Fruit fly (Drosophila melanogaster): ENCODE data around the gene CG3224.

DNA sequence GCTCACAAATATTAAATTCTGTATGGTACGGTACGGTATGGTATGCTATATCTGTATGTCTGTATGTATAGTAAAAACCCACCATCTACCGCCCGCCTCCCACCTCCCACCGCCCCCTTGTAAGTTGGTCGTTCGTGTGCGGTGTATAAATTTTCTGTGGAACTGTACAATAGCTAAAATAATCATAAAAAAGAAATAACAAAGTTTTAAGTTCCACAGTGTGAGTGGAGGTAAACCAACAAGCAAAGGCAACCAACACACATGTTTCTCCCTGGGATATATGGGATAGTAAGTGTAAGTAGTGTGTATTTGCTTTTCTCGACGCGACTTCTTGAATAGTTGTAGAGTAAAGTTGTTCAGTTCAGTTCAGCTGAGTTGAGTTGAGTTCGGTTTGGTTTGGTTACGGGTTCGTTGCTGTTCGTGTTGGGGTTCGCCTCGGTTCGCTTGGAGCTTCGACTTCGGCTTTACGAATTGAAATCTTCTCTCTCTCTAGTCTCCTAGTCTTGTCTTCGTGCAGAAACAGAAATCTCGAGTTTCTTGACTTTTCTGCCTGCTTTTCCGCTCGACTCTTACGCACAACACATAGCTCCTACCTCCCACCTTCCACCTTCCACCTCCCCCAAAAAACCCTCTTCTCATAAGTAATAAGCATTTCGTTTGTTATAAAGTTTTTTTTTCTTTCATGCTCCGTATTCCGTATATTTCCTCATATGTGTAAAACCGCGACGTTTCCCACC is 45.5 kb upstream of the CG3224 start:
- no peak for TF ChIP-seq ttk (optimal IDR thresholded peaks at IDR 0.05)
- TF ChIP-seq h (optimal IDR thresholded peaks at IDR 0.05): no peak
